Worm (Caenorhabditis elegans): Measurements from ENCODE around the gene R31.2.

DNA sequence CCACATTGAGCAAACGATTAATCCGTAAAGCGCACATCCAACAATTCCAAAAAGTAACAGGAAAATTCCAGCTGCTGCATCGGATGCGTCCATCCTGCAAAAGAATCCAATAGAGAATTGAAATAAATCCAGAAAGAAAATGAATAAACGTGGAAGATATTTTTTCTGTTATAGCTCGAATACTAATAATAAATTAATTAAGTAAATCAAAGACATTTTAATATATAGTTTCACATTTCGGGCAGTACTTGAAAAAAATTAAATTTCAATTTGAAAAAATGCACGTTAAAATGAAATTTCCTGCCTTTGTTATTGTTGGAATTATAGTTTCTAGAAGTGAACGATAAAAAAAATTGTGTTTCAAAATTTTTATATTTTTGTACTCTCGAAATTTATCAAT lies 49.2 kb upstream of the R31.2 start, which contains the start of gene R13H4.7:
- TF ChIP-seq pha-4 (tag; optimal IDR thresholded peaks at IDR 0.05) (no peak), ceh-40 (GFP tag; IDR thresholded peaks at IDR 0.05) (no peak), dox-1 (GFP tag; IDR thresholded peaks at IDR 0.05) (no peak), snpc-3.4 (tag; optimal IDR thresholded peaks at IDR 0.05) (no peak), gei-17 (GFP tag; optimal IDR thresholded peaks at IDR 0.05) (no peak), ztf-18 (tag; optimal IDR thresholded peaks at IDR 0.05) (no peak), athp-1 (tag; optimal IDR thresholded peaks at IDR 0.05) (no peak), F37B4.10 (GFP tag; IDR thresholded peaks at IDR 0.05) (no peak), unc-62 (GFP tag; optimal IDR thresholded peaks at IDR 0.05) (no peak), akir-1 (GFP tag; optimal IDR thresholded peaks at IDR 0.05) (no peak), ama-1 (optimal IDR thresholded peaks at IDR 0.05) (no peak), ama-1 (GFP tag; optimal IDR thresholded peaks at IDR 0.05) (no peak), Y79H2A.3 (GFP tag; conservative IDR thresholded peaks at IDR 0.05) (no peak), K11D2.4 (GFP tag; IDR thresholded peaks at IDR 0.05) (no peak)

Data from whole organism, young adult.